Worm (Caenorhabditis elegans) whole organism, mixed stage, embryonic: ENCODE results near the gene sdz-32.

Experiments
- cnd-1 ChIP-seq: fragments of 200-800 bp; sonication (Bioruptor generic); optimal IDR thresholded peaks from 2 replicates; lab custom pipeline; 2018; ENCODE audit warnings: mild to moderate bottlenecking, missing genetic modification characterization, missing compliant biosample characterization
- nhr-237 ChIP-seq: fragments of 150-350 bp; optimal IDR thresholded peaks from 2 replicates; lab custom pipeline; 2014; ENCODE audit warnings: missing biosample characterization, missing genetic modification characterization
- pha-4 ChIP-seq: fragments of 150-350 bp; optimal IDR thresholded peaks from 2 replicates; lab custom pipeline; 2018; ENCODE audit warnings: missing biosample characterization, missing genetic modification reagents, missing genetic modification characterization
- sem-2 ChIP-seq: fragments of 200-800 bp; sonication (Bioruptor generic); optimal IDR thresholded peaks from 2 replicates; lab custom pipeline; 2018; ENCODE audit warnings: mild to moderate bottlenecking, missing genetic modification characterization, missing compliant biosample characterization
- unc-62 ChIP-seq: fragments of 150-350 bp; optimal IDR thresholded peaks from 2 replicates; lab custom pipeline; 2014; ENCODE audit warnings: missing biosample characterization, missing genetic modification reagents, missing genetic modification characterization
- ztf-11 ChIP-seq: fragments of 150-350 bp; optimal IDR thresholded peaks from 2 replicates; lab custom pipeline; 2014; ENCODE audit warnings: missing biosample characterization, missing genetic modification characterization

ce11 chrII:3471603-3472002, 2.2 kb upstream of the sdz-32 start, which contains the start of gene Y49F6B.13:
- TF ChIP-seq sem-2 (GFP tag; lab: Kevin White, UChicago) = no peak
- no peak for TF ChIP-seq pha-4 (tag; lab: Kevin White, UChicago)
- no peak for TF ChIP-seq nhr-237 (tag; lab: Kevin White, UChicago)
- TF ChIP-seq ztf-11 (tag; lab: Kevin White, UChicago) = no peak
- no peak for TF ChIP-seq unc-62
- TF ChIP-seq cnd-1 (tag; lab: Kevin White, UChicago) = no peak
